Fruit fly (Drosophila melanogaster): ENCODE measurements around the gene CG1636.

The CG1636 gene

dm6 chrX:8286859-8287258 lies 13.6 kb downstream of the CG1636 start:
- no peak for TF ChIP-seq jing (GFP tag; optimal IDR thresholded peaks at IDR 0.05)
- TF ChIP-seq Hr39 (optimal IDR thresholded peaks at IDR 0.05): peak; percentile 47
- peak; percentile 2 for TF ChIP-seq scrt (GFP tag; optimal IDR thresholded peaks at IDR 0.05)

- peak; percentile 83 for TF ChIP-seq sens (GFP tag)
- TF ChIP-seq cato (GFP tag; optimal IDR thresholded peaks at IDR 0.05; ENCODE audit: borderline replicate concordance): peak; percentile 1
- TF ChIP-seq nau (GFP tag; optimal IDR thresholded peaks at IDR 0.05): peak; percentile 50
- TF ChIP-seq CG13123 (GFP tag; optimal IDR thresholded peaks at IDR 0.05): peak; percentile 7
- TF ChIP-seq ac (GFP tag; optimal IDR thresholded peaks at IDR 0.05): peak; percentile 84
- peak in 1 of 2 experiments; percentile 59 for TF ChIP-seq eve (GFP tag; optimal IDR thresholded peaks at IDR 0.05)
- TF ChIP-seq Eip74EF (GFP tag; optimal IDR thresholded peaks at IDR 0.05): peak in 1 of 2 experiments; percentile 76
- peak; percentile 6 for TF ChIP-seq CG17568 (GFP tag; optimal IDR thresholded peaks at IDR 0.05)
- no peak for TF ChIP-seq CG2712 (tag; optimal IDR thresholded peaks at IDR 0.05)
- TF ChIP-seq dmrt11E (tag; optimal IDR thresholded peaks at IDR 0.05): no peak
- TF ChIP-seq chif (GFP tag; optimal IDR thresholded peaks at IDR 0.05): no peak
- peak; percentile 59 for TF ChIP-seq D19B (GFP tag; optimal IDR thresholded peaks at IDR 0.05)
- TF ChIP-seq Dfd (GFP tag; optimal IDR thresholded peaks at IDR 0.05): peak; percentile 75 to 93
- peak; percentile 35 for TF ChIP-seq fd102C (GFP tag; optimal IDR thresholded peaks at IDR 0.05)
- TF ChIP-seq CG18764 (GFP tag; optimal IDR thresholded peaks at IDR 0.05): peak; percentile 76
- TF ChIP-seq Gsc (GFP tag; IDR thresholded peaks at IDR 0.05): no peak
- TF ChIP-seq Kr (GFP tag; optimal IDR thresholded peaks at IDR 0.05): peak; percentile 57
- TF ChIP-seq jing (GFP tag; optimal IDR thresholded peaks at IDR 0.05): peak; percentile 49
- TF ChIP-seq CG4328 (GFP tag; optimal IDR thresholded peaks at IDR 0.05): no peak
- TF ChIP-seq CG13775 (GFP tag; optimal IDR thresholded peaks at IDR 0.05): no peak
- peak; percentile 61 for TF ChIP-seq CG10654 (GFP tag; optimal IDR thresholded peaks at IDR 0.05)
- peak in 1 of 2 experiments; percentile 53 for TF ChIP-seq crp (GFP tag; optimal IDR thresholded peaks at IDR 0.05)
- TF ChIP-seq E2f2 (GFP tag; IDR thresholded peaks at IDR 0.05): no peak
These were observed 21.5 kb downstream of the CG1636 start for dm6 chrX:8294493-8295337.

- TF ChIP-seq twi (tag; optimal IDR thresholded peaks at IDR 0.05): peak; percentile 95
- peak; percentile 82 for TF ChIP-seq gcm (GFP tag; optimal IDR thresholded peaks at IDR 0.05)
- peak; percentile 16 for TF ChIP-seq CG18764 (GFP tag; optimal IDR thresholded peaks at IDR 0.05)
- peak; percentile 27 for TF ChIP-seq jing (GFP tag; optimal IDR thresholded peaks at IDR 0.05)
- TF ChIP-seq CG10462 (GFP tag; optimal IDR thresholded peaks at IDR 0.05): peak; percentile 1
- peak; percentile 7 for TF ChIP-seq gem (tag; optimal IDR thresholded peaks at IDR 0.05)
- peak; percentile 100 for TF ChIP-seq Kr (GFP tag; optimal IDR thresholded peaks at IDR 0.05)
- TF ChIP-seq Six4 (GFP tag; optimal IDR thresholded peaks at IDR 0.05): peak; percentile 39
- TF ChIP-seq Hr78 (GFP tag; optimal IDR thresholded peaks at IDR 0.05): peak in 1 of 2 experiments; percentile 38
- peak; percentile 76 for TF ChIP-seq D19A (tag; optimal IDR thresholded peaks at IDR 0.05)
- peak in 1 of 2 experiments; percentile 68 for TF ChIP-seq Eip74EF (GFP tag; optimal IDR thresholded peaks at IDR 0.05)
- peak; percentile 30 for TF ChIP-seq CG15601 (tag; optimal IDR thresholded peaks at IDR 0.05)
- peak; percentile 49 for TF ChIP-seq CG15479 (GFP tag; optimal IDR thresholded peaks at IDR 0.05)
- peak; percentile 52 for TF ChIP-seq tap (tag; optimal IDR thresholded peaks at IDR 0.05)
- peak; percentile 50 for TF ChIP-seq gsb-n (tag; optimal IDR thresholded peaks at IDR 0.05)
- peak; percentile 52 for TF ChIP-seq CG8924 (tag; optimal IDR thresholded peaks at IDR 0.05)
- TF ChIP-seq kni (GFP tag; optimal IDR thresholded peaks at IDR 0.05): peak; percentile 81
- TF ChIP-seq dmrt11E (tag; optimal IDR thresholded peaks at IDR 0.05): peak; percentile 16
- TF ChIP-seq sqz (GFP tag; optimal IDR thresholded peaks at IDR 0.05): peak; percentile 97
- peak; percentile 99 for TF ChIP-seq pros (GFP tag; optimal IDR thresholded peaks at IDR 0.05)
- peak; percentile 3 for TF ChIP-seq sens (GFP tag)
- TF ChIP-seq eve (GFP tag; optimal IDR thresholded peaks at IDR 0.05): peak in 1 of 2 experiments; percentile 24
- TF ChIP-seq Sox100B (GFP tag; optimal IDR thresholded peaks at IDR 0.05): peak; percentile 85
These were observed 22.4 kb downstream of the CG1636 start for dm6 chrX:8295338-8296206.
